Fruit fly (Drosophila melanogaster) whole organism, embryonic: ENCODE measurements around the gene CG42399.

Source experiments
- Abd-B ChIP-seq: fragments of 200-800 bp; sonication (Bioruptor generic); optimal IDR thresholded peaks from 2 replicates; lab custom pipeline; 2018; ENCODE audit warnings: missing biosample characterization, mild to moderate bottlenecking, missing genetic modification characterization, moderate library complexity
- Adf1 ChIP-seq: fragments of 200-800 bp; sonication (Bioruptor generic); IDR thresholded peaks from 2 replicates; pipeline ENCODE4 v1.3.6; 2022; ENCODE audit warnings: missing biosample characterization, missing genetic modification characterization
- B-H2 ChIP-seq: fragments of 200-800 bp; sonication (Bioruptor generic); optimal IDR thresholded peaks from 2 replicates; lab custom pipeline; 2018; ENCODE audit warnings: missing biosample characterization, mild to moderate bottlenecking, missing genetic modification characterization
- CG10321 ChIP-seq: fragments of 200-800 bp; sonication (Bioruptor generic); IDR thresholded peaks from 2 replicates; pipeline ENCODE4 v1.3.6; 2022; ENCODE audit warnings: missing biosample characterization, missing genetic modification characterization
- CG10654 ChIP-seq: fragments of 200-800 bp; sonication (Bioruptor generic); optimal IDR thresholded peaks from 2 replicates; lab custom pipeline; 2016; ENCODE audit warnings: missing biosample characterization, missing genetic modification characterization
- CG10979 ChIP-seq: fragments of 200-800 bp; sonication (Bioruptor generic); optimal IDR thresholded peaks from 2 replicates; lab custom pipeline; 2018; ENCODE audit warnings: missing biosample characterization, mild to moderate bottlenecking, missing genetic modification characterization, moderate library complexity
- CG13424 ChIP-seq: fragments of 200-800 bp; sonication (Bioruptor generic); optimal IDR thresholded peaks from 2 replicates; lab custom pipeline; 2019; ENCODE audit warnings: missing biosample characterization, mild to moderate bottlenecking, missing genetic modification characterization, moderate library complexity
- CG15269 ChIP-seq: fragments of 200-800 bp; sonication (Bioruptor generic); optimal IDR thresholded peaks from 2 replicates; lab custom pipeline; 2018; ENCODE audit warnings: missing biosample characterization, mild to moderate bottlenecking, missing genetic modification characterization, moderate library complexity
- CG1529 ChIP-seq: fragments of 200-800 bp; sonication (Bioruptor generic); optimal IDR thresholded peaks from 3 replicates; lab custom pipeline; 2018; ENCODE audit warnings: missing biosample characterization, missing genetic modification characterization
- CG1647 ChIP-seq: fragments of 200-800 bp; sonication (Bioruptor generic); optimal IDR thresholded peaks from 3 replicates; lab custom pipeline; 2016; ENCODE audit warnings: missing biosample characterization, missing genetic modification characterization
- CG17385 ChIP-seq: fragments of 200-800 bp; sonication (Bioruptor generic); optimal IDR thresholded peaks from 3 replicates; lab custom pipeline; 2018; ENCODE audit warnings: missing biosample characterization, mild to moderate bottlenecking, missing genetic modification characterization
- CG18262 ChIP-seq: fragments of 200-800 bp; optimal IDR thresholded peaks from 3 replicates; lab custom pipeline; 2019; ENCODE audit warnings: missing biosample characterization, mild to moderate bottlenecking, missing genetic modification characterization, moderate library complexity
- CG18599 ChIP-seq: fragments of 200-800 bp; sonication (Bioruptor generic); optimal IDR thresholded peaks from 3 replicates; lab custom pipeline; 2017; ENCODE audit warnings: missing biosample characterization, missing genetic modification characterization, mild to moderate bottlenecking, moderate library complexity, missing genetic modification reagents
- CG2202 ChIP-seq: fragments of 200-800 bp; sonication (Bioruptor generic); optimal IDR thresholded peaks from 2 replicates; lab custom pipeline; 2018; ENCODE audit warnings: missing biosample characterization, mild to moderate bottlenecking, missing genetic modification characterization
- CG2875 ChIP-seq: fragments of 200-800 bp; sonication (Bioruptor generic); optimal IDR thresholded peaks from 2 replicates; lab custom pipeline; 2017; ENCODE audit warnings: missing biosample characterization, mild to moderate bottlenecking, missing genetic modification characterization, missing genetic modification reagents
- CG32772 ChIP-seq: fragments of 200-800 bp; sonication (Bioruptor generic); IDR thresholded peaks from 2 replicates; pipeline ENCODE4 v1.3.6; 2022; ENCODE audit warnings: missing biosample characterization, missing genetic modification characterization
- CG33557 ChIP-seq: fragments of 200-800 bp; sonication (Bioruptor generic); optimal IDR thresholded peaks from 2 replicates; lab custom pipeline; 2019; ENCODE audit warnings: missing biosample characterization, mild to moderate bottlenecking, missing genetic modification characterization, moderate library complexity
- CG6765 ChIP-seq: fragments of 200-800 bp; sonication (Bioruptor generic); optimal IDR thresholded peaks from 3 replicates; lab custom pipeline; 2017; ENCODE audit warnings: missing biosample characterization, mild to moderate bottlenecking, missing genetic modification characterization
- CG8281 ChIP-seq: fragments of 200-800 bp; sonication (Bioruptor generic); optimal IDR thresholded peaks from 2 replicates; lab custom pipeline; 2018; ENCODE audit warnings: missing biosample characterization, mild to moderate bottlenecking, missing genetic modification characterization, moderate library complexity
- CG8290 ChIP-seq, 3 experiments: fragments of 200-800 bp; sonication (Bioruptor generic); optimal IDR thresholded peaks; 2 replicates each; lab custom pipeline; 2016 to 2019; ENCODE audit warnings: missing biosample characterization in 3 of 3, missing genetic modification characterization in 3 of 3, mild to moderate bottlenecking in 2 of 3, moderate library complexity in 1 of 3
- CG9215 ChIP-seq: fragments of 200-800 bp; sonication (Bioruptor generic); IDR thresholded peaks from 2 replicates; pipeline ENCODE4 v1.3.6; 2022; ENCODE audit warnings: missing biosample characterization, missing genetic modification characterization
- CrebB ChIP-seq: fragments of 200-800 bp; sonication (Bioruptor generic); optimal IDR thresholded peaks from 3 replicates; lab custom pipeline; 2018; ENCODE audit warnings: missing biosample characterization, mild to moderate bottlenecking, missing genetic modification characterization
- Deaf1 ChIP-seq: fragments of 200-800 bp; optimal IDR thresholded peaks from 3 replicates; lab custom pipeline; 2019; ENCODE audit warnings: missing biosample characterization, mild to moderate bottlenecking, missing genetic modification characterization, moderate library complexity
- Doc3 ChIP-seq: fragments of 200-800 bp; sonication (Bioruptor generic); IDR thresholded peaks from 3 replicates; pipeline ENCODE4 v1.3.6; 2022; ENCODE audit warnings: missing biosample characterization, missing genetic modification characterization; ENCODE audit not compliant: partially characterized antibody
- Dp ChIP-seq: fragments of 200-800 bp; sonication (Bioruptor generic); optimal IDR thresholded peaks from 2 replicates; lab custom pipeline; 2018; ENCODE audit warnings: missing biosample characterization, mild to moderate bottlenecking, missing genetic modification characterization, moderate library complexity
- ERR ChIP-seq: fragments of 200-800 bp; sonication (Bioruptor generic); optimal IDR thresholded peaks from 2 replicates; lab custom pipeline; 2016; ENCODE audit warnings: missing biosample characterization, missing genetic modification characterization
- Fer3 ChIP-seq: fragments of 200-800 bp; sonication (Bioruptor generic); optimal IDR thresholded peaks from 2 replicates; lab custom pipeline; 2018; ENCODE audit warnings: missing biosample characterization, mild to moderate bottlenecking, missing genetic modification characterization, moderate library complexity
- HmgD ChIP-seq: fragments of 200-800 bp; sonication (Bioruptor generic); optimal IDR thresholded peaks from 3 replicates; lab custom pipeline; 2016; ENCODE audit warnings: missing biosample characterization, missing genetic modification characterization
- Hmx ChIP-seq: fragments of 200-800 bp; sonication (Bioruptor generic); optimal IDR thresholded peaks from 2 replicates; lab custom pipeline; 2016; ENCODE audit warnings: missing biosample characterization, missing genetic modification characterization
- MBD-R2 ChIP-seq: fragments of 200-800 bp; sonication (Bioruptor generic); IDR thresholded peaks from 2 replicates; pipeline ENCODE4 v1.3.6; 2022; ENCODE audit warnings: missing biosample characterization, missing genetic modification characterization
- Optix ChIP-seq: fragments of 200-800 bp; sonication (Bioruptor generic); IDR thresholded peaks from 3 replicates; pipeline ENCODE4 v1.3.6; 2022; ENCODE audit warnings: missing biosample characterization, missing genetic modification characterization
- Ptx1 ChIP-seq: fragments of 200-800 bp; sonication (Bioruptor generic); IDR thresholded peaks from 2 replicates; pipeline ENCODE4 v1.3.6; 2022; ENCODE audit warnings: missing biosample characterization, missing genetic modification characterization
- Sry-β ChIP-seq: fragments of 200-800 bp; sonication (Bioruptor generic); optimal IDR thresholded peaks from 2 replicates; lab custom pipeline; 2018; ENCODE audit warnings: missing biosample characterization, mild to moderate bottlenecking, missing genetic modification characterization, moderate library complexity
- ato ChIP-seq: fragments of 200-800 bp; sonication (Bioruptor generic); IDR thresholded peaks from 2 replicates; pipeline ENCODE4 v1.3.6; 2022; ENCODE audit warnings: missing biosample characterization, missing genetic modification characterization; ENCODE audit not compliant: partially characterized antibody
- az2 ChIP-seq: fragments of 200-800 bp; sonication (Bioruptor generic); optimal IDR thresholded peaks from 3 replicates; lab custom pipeline; 2016; ENCODE audit warnings: missing biosample characterization, missing genetic modification characterization
- bcd ChIP-seq: fragments of 200-800 bp; sonication (Bioruptor generic); optimal IDR thresholded peaks from 2 replicates; lab custom pipeline; 2017; ENCODE audit warnings: missing biosample characterization, mild to moderate bottlenecking, missing genetic modification characterization
- chn ChIP-seq: fragments of 200-800 bp; sonication (Bioruptor generic); optimal IDR thresholded peaks from 2 replicates; lab custom pipeline; 2016; ENCODE audit warnings: missing biosample characterization, missing genetic modification characterization
- cwo ChIP-seq: fragments of 200-800 bp; sonication (Bioruptor generic); optimal IDR thresholded peaks from 3 replicates; lab custom pipeline; 2017; ENCODE audit warnings: missing biosample characterization, missing genetic modification characterization, mild to moderate bottlenecking, moderate library complexity, missing genetic modification reagents
- fu2 ChIP-seq: fragments of 200-800 bp; sonication (Bioruptor generic); optimal IDR thresholded peaks from 2 replicates; lab custom pipeline; 2016; ENCODE audit warnings: missing biosample characterization, missing genetic modification characterization
- gfzf ChIP-seq: fragments of 200-800 bp; sonication (Bioruptor generic); optimal IDR thresholded peaks from 2 replicates; lab custom pipeline; 2016; ENCODE audit warnings: missing biosample characterization, mild to moderate bottlenecking, missing genetic modification characterization, moderate library complexity
- gro ChIP-seq: fragments of 200-800 bp; sonication (Bioruptor generic); optimal IDR thresholded peaks from 2 replicates; lab custom pipeline; 2016; ENCODE audit warnings: missing biosample characterization, missing genetic modification characterization
- hkb ChIP-seq, 2 experiments: fragments of 200-800 bp in 1 of 2; fragments of >200 bp in 1 of 2; sonication (Bioruptor generic) in 1 of 2; IDR thresholded peaks in 1 of 2; optimal IDR thresholded peaks in 1 of 2; 2 replicates each; pipeline versions ENCODE4 v1.3.6 to Lab custom; 2017 to 2022; ENCODE audit warnings: missing biosample characterization in 1 of 2, missing genetic modification characterization in 1 of 2
- mirr ChIP-seq: fragments of 200-800 bp; sonication (Bioruptor generic); optimal IDR thresholded peaks from 3 replicates; lab custom pipeline; 2018; ENCODE audit warnings: missing biosample characterization, mild to moderate bottlenecking, missing genetic modification characterization
- pho ChIP-seq: fragments of 200-800 bp; sonication (Bioruptor generic); optimal IDR thresholded peaks from 2 replicates; lab custom pipeline; 2016; ENCODE audit warnings: missing biosample characterization, missing genetic modification characterization
- scrt ChIP-seq: fragments of 200-800 bp; sonication (Bioruptor generic); optimal IDR thresholded peaks from 2 replicates; lab custom pipeline; 2018; ENCODE audit warnings: missing biosample characterization, mild to moderate bottlenecking, missing genetic modification characterization, moderate library complexity
- sisA ChIP-seq: fragments of 200-800 bp; sonication (Bioruptor generic); IDR thresholded peaks from 2 replicates; pipeline ENCODE4 v1.3.6; 2022; ENCODE audit warnings: missing biosample characterization, missing genetic modification characterization
- unc-4 ChIP-seq: fragments of 200-800 bp; sonication (Bioruptor generic); IDR thresholded peaks from 2 replicates; pipeline ENCODE4 v1.3.6; 2022; ENCODE audit warnings: missing biosample characterization, missing genetic modification characterization; ENCODE audit not compliant: partially characterized antibody
- vnd ChIP-seq: fragments of 200-800 bp; sonication (Bioruptor generic); IDR thresholded peaks from 3 replicates; pipeline ENCODE4 v1.3.6; 2022; ENCODE audit warnings: missing biosample characterization, missing genetic modification characterization; ENCODE audit not compliant: partially characterized antibody

CG42399 gene

DNA sequence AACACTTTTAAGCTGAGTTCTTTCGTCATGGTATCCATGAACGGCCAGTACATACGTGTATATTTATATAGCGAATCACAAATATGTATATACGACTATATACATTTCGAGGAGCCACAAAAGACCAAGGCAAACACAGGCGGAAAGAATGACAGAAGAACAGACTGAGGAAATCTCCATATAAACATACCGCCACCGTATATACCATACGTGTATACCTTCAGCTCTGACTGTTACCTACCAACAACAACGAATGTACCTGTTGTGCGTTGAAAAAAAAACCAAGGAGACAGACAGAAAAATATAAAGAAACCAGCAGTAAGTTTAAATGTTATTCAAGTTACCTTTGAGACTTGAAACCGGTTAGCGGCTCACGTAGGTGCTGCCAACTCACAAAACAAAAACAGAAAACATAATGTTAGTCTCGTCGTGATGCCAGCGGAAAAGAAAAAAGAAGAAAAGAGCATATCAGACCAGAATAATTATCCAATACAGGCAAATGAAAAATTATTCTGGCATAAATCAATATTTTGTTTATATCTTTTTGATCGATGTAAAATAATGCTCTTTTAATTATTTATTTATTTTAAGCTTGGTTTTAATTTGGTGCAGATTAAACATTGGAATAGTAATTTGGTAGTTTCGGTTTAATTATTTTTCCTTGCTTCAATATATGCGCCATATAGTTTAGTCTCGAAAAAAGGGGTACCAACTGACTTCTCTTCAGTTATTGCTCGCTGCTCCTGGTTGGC is 18.6 kb upstream of the CG42399 start (continued):
- TF ChIP-seq gro (GFP tag; lab: Kevin White, UChicago) (no peak), ato (no peak), scrt (peak; percentile 4), gfzf (GFP tag; lab: Kevin White, UChicago) (no peak), Ptx1 (GFP tag; lab: Robert Waterston, UW) (no peak), Optix (GFP tag; lab: Robert Waterston, UW) (no peak), Hmx (GFP tag; lab: Kevin White, UChicago) (no peak), CrebB (tag; lab: Kevin White, UChicago) (no peak), CG13424 (tag; lab: Kevin White, UChicago) (no peak), az2 (GFP tag; lab: Kevin White, UChicago) (no peak), CG6765 (GFP tag; lab: Kevin White, UChicago) (no peak), CG1647 (no peak), CG17385 (GFP tag; lab: Kevin White, UChicago) (no peak), Adf1 (GFP tag; lab: Robert Waterston, UW) (0 out of 2 replicates have a peak, but pooled peaks have one; percentile 27), Dp (GFP tag; lab: Kevin White, UChicago) (no peak), mirr (peak; percentile 56), CG10979 (no peak), Sry-β (GFP tag; lab: Kevin White, UChicago) (no peak), B-H2 (GFP tag; lab: Kevin White, UChicago) (peak; percentile 7), pho (no peak), CG9215 (GFP tag; lab: Robert Waterston, UW) (no peak), hkb (optimal IDR thresholded peaks at IDR 0.05; lab: Kevin White, UChicago) (no peak), hkb (GFP tag; IDR thresholded peaks at IDR 0.05; lab: Robert Waterston, UW) (no peak), CG2202 (tag; lab: Kevin White, UChicago) (no peak), CG10654 (GFP tag; lab: Kevin White, UChicago) (no peak), MBD-R2 (no peak), sisA (GFP tag; lab: Robert Waterston, UW) (no peak), Fer3 (tag; lab: Kevin White, UChicago) (peak; percentile 1), CG32772 (no peak), CG15269 (peak; percentile 90), unc-4 (GFP tag; lab: Robert Waterston, UW) (no peak), CG8290 (GFP tag; optimal IDR thresholded peaks at IDR 0.05; lab: Kevin White, UChicago) (no peak), CG8290 (tag; optimal IDR thresholded peaks at IDR 0.05; lab: Kevin White, UChicago) (peak in 1 of 2 experiments; percentile 58), Doc3 (GFP tag; lab: Robert Waterston, UW) (no peak), chn (GFP tag; lab: Kevin White, UChicago) (no peak), Abd-B (no peak), HmgD (GFP tag; lab: Kevin White, UChicago) (no peak), CG8281 (tag; lab: Kevin White, UChicago) (peak; percentile 22), cwo (GFP tag; lab: Kevin White, UChicago) (no peak), ERR (GFP tag; lab: Kevin White, UChicago) (no peak), CG18599 (no peak), CG18262 (tag; lab: Kevin White, UChicago) (no peak), CG10321 (no peak), Deaf1 (no peak), CG2875 (no peak), vnd (GFP tag; lab: Robert Waterston, UW) (no peak), fu2 (GFP tag; lab: Kevin White, UChicago) (no peak), CG1529 (no peak), CG33557 (GFP tag; lab: Kevin White, UChicago) (no peak), bcd (GFP tag; lab: Kevin White, UChicago) (no peak)
